Fruit fly (Drosophila melanogaster): Measurements from ENCODE around the gene CG13829.

Gene CG13829

dm6 chr3R:23161288-23161870 is at the start of gene CG13829:
Gene CG13829 (minus strand): TSS chr3R:23161338.
- no peak for TF ChIP-seq Pif1B (GFP tag; optimal IDR thresholded peaks at IDR 0.05)
- no peak for TF ChIP-seq CG10348 (GFP tag; IDR thresholded peaks at IDR 0.05)

dm6 chr3R:23210243-23211215 is 49.4 kb upstream of the CG13829 start:
- TF ChIP-seq CG14655 (GFP tag; optimal IDR thresholded peaks at IDR 0.05) (no peak), D1 (tag; optimal IDR thresholded peaks at IDR 0.05) (no peak), CG15710 (tag; optimal IDR thresholded peaks at IDR 0.05) (no peak), Pif1B (GFP tag; optimal IDR thresholded peaks at IDR 0.05) (no peak), Pif1A (GFP tag; optimal IDR thresholded peaks at IDR 0.05) (no peak), Snoo (tag; optimal IDR thresholded peaks at IDR 0.05) (no peak), CG4496 (GFP tag; IDR thresholded peaks at IDR 0.05) (no peak), CG9948 (tag; optimal IDR thresholded peaks at IDR 0.05) (no peak), Ets98B (GFP tag; IDR thresholded peaks at IDR 0.05) (peak; percentile 30; the same call in 1 of the 2 replicates), CG12605 (GFP tag; IDR thresholded peaks at IDR 0.05) (no peak), CG8159 (tag; optimal IDR thresholded peaks at IDR 0.05) (no peak), rn (GFP tag; IDR thresholded peaks at IDR 0.05) (no peak), CG10348 (GFP tag; IDR thresholded peaks at IDR 0.05) (no peak), CG8301 (tag; optimal IDR thresholded peaks at IDR 0.05) (no peak), CG13204 (GFP tag; optimal IDR thresholded peaks at IDR 0.05) (peak; percentile 44), CG32121 (GFP tag; IDR thresholded peaks at IDR 0.05) (peak; percentile 16; the same call in 1 of the 2 replicates), gl (tag; optimal IDR thresholded peaks at IDR 0.05) (peak; percentile 24), CG34367 (tag; optimal IDR thresholded peaks at IDR 0.05) (no peak), CG17806 (tag; optimal IDR thresholded peaks at IDR 0.05) (no peak), EcR (GFP tag; optimal IDR thresholded peaks at IDR 0.05) (peak; percentile 35), fd96Ca (GFP tag; IDR thresholded peaks at IDR 0.05) (0 out of 3 replicates have a peak, but pooled peaks have one; percentile 41)

- TF ChIP-seq CG34367 (tag; optimal IDR thresholded peaks at IDR 0.05) (no peak), CG8301 (tag; optimal IDR thresholded peaks at IDR 0.05) (no peak), Pif1A (GFP tag; optimal IDR thresholded peaks at IDR 0.05) (no peak), CG12605 (GFP tag; IDR thresholded peaks at IDR 0.05) (no peak), D1 (tag; optimal IDR thresholded peaks at IDR 0.05) (no peak), CG9948 (tag; optimal IDR thresholded peaks at IDR 0.05) (no peak), Snoo (tag; optimal IDR thresholded peaks at IDR 0.05) (no peak), fd96Ca (GFP tag; IDR thresholded peaks at IDR 0.05) (no peak), CG15710 (tag; optimal IDR thresholded peaks at IDR 0.05) (no peak), CG10348 (GFP tag; IDR thresholded peaks at IDR 0.05) (no peak), gl (tag; optimal IDR thresholded peaks at IDR 0.05) (no peak)
These were observed 46.1 kb upstream of the CG13829 start for dm6 chr3R:23207254-23207653.

- no peak for TF ChIP-seq CG17806 (tag; optimal IDR thresholded peaks at IDR 0.05)
- TF ChIP-seq Pif1B (GFP tag; optimal IDR thresholded peaks at IDR 0.05), result no peak
- no peak for TF ChIP-seq CG8159 (tag; optimal IDR thresholded peaks at IDR 0.05)
- no peak for TF ChIP-seq CG12605 (GFP tag; IDR thresholded peaks at IDR 0.05)
- TF ChIP-seq CG4496 (GFP tag; IDR thresholded peaks at IDR 0.05), result no peak
- no peak for TF ChIP-seq Ets98B (GFP tag; IDR thresholded peaks at IDR 0.05)
- no peak for TF ChIP-seq EcR (GFP tag; optimal IDR thresholded peaks at IDR 0.05)
- no peak for TF ChIP-seq CG8301 (tag; optimal IDR thresholded peaks at IDR 0.05)
- TF ChIP-seq Pif1A (GFP tag; optimal IDR thresholded peaks at IDR 0.05), result no peak
- TF ChIP-seq CG14655 (GFP tag; optimal IDR thresholded peaks at IDR 0.05), result no peak
- no peak for TF ChIP-seq fd96Ca (GFP tag; IDR thresholded peaks at IDR 0.05)
- TF ChIP-seq CG15710 (tag; optimal IDR thresholded peaks at IDR 0.05), result no peak
- TF ChIP-seq Snoo (tag; optimal IDR thresholded peaks at IDR 0.05), result no peak
- TF ChIP-seq D1 (tag; optimal IDR thresholded peaks at IDR 0.05), result no peak
- no peak for TF ChIP-seq gl (tag; optimal IDR thresholded peaks at IDR 0.05)
- TF ChIP-seq CG10348 (GFP tag; IDR thresholded peaks at IDR 0.05), result no peak
- no peak for TF ChIP-seq CG9948 (tag; optimal IDR thresholded peaks at IDR 0.05)
- TF ChIP-seq CG34367 (tag; optimal IDR thresholded peaks at IDR 0.05), result no peak
- no peak for TF ChIP-seq CG13204 (GFP tag; optimal IDR thresholded peaks at IDR 0.05)
These were observed 42.8 kb upstream of the CG13829 start, which contains the start of gene fzo for dm6 chr3R:23203934-23204333. Gene fzo (minus strand): TSS chr3R:23204034.

- TF ChIP-seq Pif1B (GFP tag; optimal IDR thresholded peaks at IDR 0.05) (no peak), gl (tag; optimal IDR thresholded peaks at IDR 0.05) (peak; percentile 34), CG32121 (GFP tag; IDR thresholded peaks at IDR 0.05) (peak; percentile 45; the same call in 1 of the 2 replicates), Snoo (tag; optimal IDR thresholded peaks at IDR 0.05) (peak; percentile 66), CG15710 (tag; optimal IDR thresholded peaks at IDR 0.05) (peak; percentile 27), Ets98B (GFP tag; IDR thresholded peaks at IDR 0.05) (peak; percentile 27), Pif1A (GFP tag; optimal IDR thresholded peaks at IDR 0.05) (peak; percentile 38), CG8159 (tag; optimal IDR thresholded peaks at IDR 0.05) (no peak), EcR (GFP tag; optimal IDR thresholded peaks at IDR 0.05) (no peak), fd96Ca (GFP tag; IDR thresholded peaks at IDR 0.05) (0 out of 3 replicates have a peak, but pooled peaks have one; percentile 48), CG34367 (tag; optimal IDR thresholded peaks at IDR 0.05) (peak; percentile 22)
These were observed 40.0 kb upstream of the CG13829 start for dm6 chr3R:23201122-23201521.

All from whole organism, pupa.